Fruit fly (Drosophila melanogaster): ENCODE measurements around the gene ttk.

ttk gene

DNA sequence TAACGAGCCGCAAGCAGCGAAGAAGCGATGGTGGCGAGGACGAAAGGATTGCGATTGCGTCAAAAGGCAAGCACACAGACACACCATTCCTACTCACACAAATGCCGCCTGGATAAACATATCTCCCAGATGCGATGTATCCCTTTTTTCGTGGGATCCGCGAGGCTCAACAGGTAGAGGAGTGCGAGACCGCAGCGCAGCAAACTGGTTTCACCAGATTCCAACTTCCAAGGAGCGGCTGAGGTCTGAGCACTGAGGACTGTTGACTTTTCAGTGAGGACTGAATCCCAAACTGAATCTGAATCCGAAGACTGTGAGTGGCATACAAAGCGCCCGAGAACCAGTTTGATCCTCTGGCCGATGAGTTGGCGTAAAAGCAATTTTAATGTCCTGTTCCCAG lies 11.7 kb upstream of the ttk start (continued):
- TF ChIP-seq CG11762 (GFP tag; optimal IDR thresholded peaks at IDR 0.05; ENCODE audit: insufficient read depth) (no peak), Eip93F (GFP tag; optimal IDR thresholded peaks at IDR 0.05) (no peak), achi (GFP tag; optimal IDR thresholded peaks at IDR 0.05) (no peak), CG16779 (tag; optimal IDR thresholded peaks at IDR 0.05) (no peak), CG3032 (tag; optimal IDR thresholded peaks at IDR 0.05) (no peak), CG1621 (tag; optimal IDR thresholded peaks at IDR 0.05) (peak; percentile 44), CG8119 (GFP tag; IDR thresholded peaks at IDR 0.05) (no peak), eg (GFP tag; IDR thresholded peaks at IDR 0.05) (no peak), Sox14 (GFP tag; optimal IDR thresholded peaks at IDR 0.05) (no peak), Ets21C (GFP tag; optimal IDR thresholded peaks at IDR 0.05) (no peak), CG34406 (GFP tag; optimal IDR thresholded peaks at IDR 0.05) (no peak), dac (GFP tag; optimal IDR thresholded peaks at IDR 0.05) (no peak), spab (GFP tag; optimal IDR thresholded peaks at IDR 0.05) (no peak), CG15336 (GFP tag; IDR thresholded peaks at IDR 0.05) (no peak), CG6276 (GFP tag; optimal IDR thresholded peaks at IDR 0.05) (no peak), Ets96B (tag; optimal IDR thresholded peaks at IDR 0.05) (no peak), CG4318 (GFP tag; optimal IDR thresholded peaks at IDR 0.05) (no peak), Eip75B (GFP tag; optimal IDR thresholded peaks at IDR 0.05) (no peak), CG32006 (GFP tag; optimal IDR thresholded peaks at IDR 0.05) (no peak)

DNA sequence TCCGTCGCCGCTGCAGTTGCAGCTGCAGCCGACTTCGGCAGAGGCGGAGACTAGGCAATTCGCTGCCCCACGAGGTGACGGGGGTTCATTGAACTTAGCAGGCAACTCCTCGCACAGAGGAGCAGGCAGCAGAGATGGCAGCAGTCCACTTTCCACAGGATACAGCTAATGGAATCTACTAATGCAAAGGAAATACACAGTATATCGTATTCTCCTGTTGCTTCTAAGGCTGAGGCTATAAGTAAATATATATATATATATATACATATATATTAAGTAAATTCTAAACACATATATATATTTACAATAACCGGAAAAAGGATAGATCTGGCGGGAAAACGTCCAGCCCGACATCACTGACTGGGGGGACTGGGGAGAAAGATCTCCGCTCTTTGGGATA lies 10.3 kb upstream of the ttk start:
- TF ChIP-seq CG8319 (GFP tag; optimal IDR thresholded peaks at IDR 0.05), result no peak
- peak; percentile 18 for TF ChIP-seq CG3032 (tag; optimal IDR thresholded peaks at IDR 0.05)
- TF ChIP-seq dac (GFP tag; optimal IDR thresholded peaks at IDR 0.05), result no peak
- TF ChIP-seq Ets96B (tag; optimal IDR thresholded peaks at IDR 0.05), result peak; percentile 8
- peak; percentile 15 for TF ChIP-seq spab (GFP tag; optimal IDR thresholded peaks at IDR 0.05)
- no peak for TF ChIP-seq CG6792 (GFP tag; optimal IDR thresholded peaks at IDR 0.05)

- TF ChIP-seq CG4318 (GFP tag; optimal IDR thresholded peaks at IDR 0.05) (no peak), CG31627 (GFP tag; optimal IDR thresholded peaks at IDR 0.05) (no peak), vri (GFP tag; optimal IDR thresholded peaks at IDR 0.05) (no peak), CG11902 (GFP tag; optimal IDR thresholded peaks at IDR 0.05) (no peak), CG10669 (GFP tag; optimal IDR thresholded peaks at IDR 0.05) (no peak), dac (GFP tag; optimal IDR thresholded peaks at IDR 0.05) (no peak), cyc (GFP tag; optimal IDR thresholded peaks at IDR 0.05) (no peak), Ets21C (GFP tag; optimal IDR thresholded peaks at IDR 0.05) (no peak), achi (GFP tag; optimal IDR thresholded peaks at IDR 0.05) (no peak), Blimp-1 (GFP tag; optimal IDR thresholded peaks at IDR 0.05) (no peak), CG6808 (GFP tag; optimal IDR thresholded peaks at IDR 0.05) (no peak), CG11762 (GFP tag; optimal IDR thresholded peaks at IDR 0.05; ENCODE audit: insufficient read depth) (no peak), dsx (GFP tag; optimal IDR thresholded peaks at IDR 0.05; ENCODE audit: poor library complexity, severe bottlenecking) (no peak), CG6163 (GFP tag; IDR thresholded peaks at IDR 0.05) (no peak), ss (GFP tag; optimal IDR thresholded peaks at IDR 0.05) (no peak), OdsH (GFP tag; optimal IDR thresholded peaks at IDR 0.05) (no peak), CG6276 (GFP tag; optimal IDR thresholded peaks at IDR 0.05) (no peak), CG9139 (GFP tag; optimal IDR thresholded peaks at IDR 0.05) (no peak), CG3032 (tag; optimal IDR thresholded peaks at IDR 0.05) (no peak), fkh (GFP tag; optimal IDR thresholded peaks at IDR 0.05) (no peak), CG8119 (GFP tag; IDR thresholded peaks at IDR 0.05) (0 out of 3 replicates have a peak, but pooled peaks have one; percentile 33), Eip78C (GFP tag) (peak; percentile 36), Hr38 (GFP tag; optimal IDR thresholded peaks at IDR 0.05) (no peak), spab (GFP tag; optimal IDR thresholded peaks at IDR 0.05) (no peak), fd85E (GFP tag; optimal IDR thresholded peaks at IDR 0.05) (no peak), Ets96B (tag; optimal IDR thresholded peaks at IDR 0.05) (peak; percentile 3)
These were observed 9.0 kb upstream of the ttk start for dm6 chr3R:31704524-31705215.

Measured in whole organism, prepupa.